Worm (Caenorhabditis elegans) whole organism, L3 larva: ENCODE results near the gene mttu-1.

Experiments
- R02D3.7 ChIP-seq: fragments of 150-350 bp; optimal IDR thresholded peaks from 2 replicates; lab custom pipeline; 2014; ENCODE audit warnings: missing biosample characterization, missing genetic modification characterization
- ZK546.5 ChIP-seq: sonication (generic microtip); optimal IDR thresholded peaks from 2 replicates; lab custom pipeline; 2017; ENCODE audit warnings: missing biosample characterization, missing genetic modification characterization
- aly-2 ChIP-seq: fragments of 150-350 bp; optimal IDR thresholded peaks from 2 replicates; lab custom pipeline; 2014; ENCODE audit warnings: missing biosample characterization, missing genetic modification characterization
- ama-1 ChIP-seq: fragments of 150-350 bp; optimal IDR thresholded peaks from 2 replicates; lab custom pipeline; 2018
- ceh-16 ChIP-seq: sonication (generic microtip); optimal IDR thresholded peaks from 2 replicates; lab custom pipeline; 2017; ENCODE audit warnings: missing biosample characterization, missing genetic modification characterization
- ceh-28 ChIP-seq: fragments of 150-350 bp; optimal IDR thresholded peaks from 2 replicates; lab custom pipeline; 2014; ENCODE audit warnings: missing biosample characterization, missing genetic modification reagents, missing genetic modification characterization
- ceh-82 ChIP-seq: fragments of 150-350 bp; optimal IDR thresholded peaks from 2 replicates; lab custom pipeline; 2014; ENCODE audit warnings: missing biosample characterization, missing genetic modification characterization
- ceh-9 ChIP-seq: sonication (generic microtip); optimal IDR thresholded peaks from 2 replicates; lab custom pipeline; 2018; ENCODE audit warnings: missing biosample characterization, missing genetic modification characterization
- daf-12 ChIP-seq: fragments of 150-350 bp; optimal IDR thresholded peaks from 2 replicates; lab custom pipeline; 2014; ENCODE audit warnings: missing biosample characterization, missing genetic modification reagents, missing genetic modification characterization
- egl-27 ChIP-seq: sonication (generic microtip); optimal IDR thresholded peaks from 4 replicates; lab custom pipeline; 2017; ENCODE audit warnings: missing biosample characterization, missing genetic modification reagents, missing genetic modification characterization
- egl-5 ChIP-seq: fragments of 150-350 bp; optimal IDR thresholded peaks from 2 replicates; lab custom pipeline; 2017; ENCODE audit warnings: missing biosample characterization, missing genetic modification reagents, missing genetic modification characterization, inconsistent platforms
- elt-1 ChIP-seq: fragments of 150-350 bp; optimal IDR thresholded peaks from 2 replicates; lab custom pipeline; 2014; ENCODE audit warnings: missing biosample characterization, missing genetic modification characterization
- elt-2 ChIP-seq: sonication (generic microtip); optimal IDR thresholded peaks from 2 replicates; lab custom pipeline; 2016; ENCODE audit warnings: missing genetic modification reagents, mild to moderate bottlenecking, missing genetic modification characterization, missing compliant biosample characterization
- elt-3 ChIP-seq, 3 experiments: fragments of 150-350 bp in 1 of 3; sonication (generic microtip) in 2 of 3; optimal IDR thresholded peaks; 2 replicates in 2 of 3; 4 replicates in 1 of 3; lab custom pipeline; 2014 to 2017; ENCODE audit warnings: missing biosample characterization in 3 of 3, missing genetic modification characterization in 3 of 3
- eor-1 ChIP-seq, 2 experiments: fragments of 150-350 bp; optimal IDR thresholded peaks; 2 replicates each; lab custom pipeline; 2014 to 2018; ENCODE audit warnings: missing biosample characterization in 2 of 2, missing genetic modification characterization in 2 of 2
- fkh-10 ChIP-seq: sonication (generic microtip); optimal IDR thresholded peaks from 2 replicates; lab custom pipeline; 2017; ENCODE audit warnings: missing biosample characterization, missing genetic modification reagents, missing genetic modification characterization
- fkh-2 ChIP-seq: fragments of 150-350 bp; optimal IDR thresholded peaks from 2 replicates; lab custom pipeline; 2014; ENCODE audit warnings: missing biosample characterization, missing genetic modification reagents, missing genetic modification characterization
- fos-1 ChIP-seq: fragments of 150-350 bp; optimal IDR thresholded peaks from 2 replicates; lab custom pipeline; 2014; ENCODE audit warnings: missing biosample characterization, missing genetic modification characterization
- hmg-11 ChIP-seq: sonication (generic microtip); optimal IDR thresholded peaks from 2 replicates; lab custom pipeline; 2016; ENCODE audit warnings: missing genetic modification characterization, missing compliant biosample characterization
- jun-1 ChIP-seq: fragments of 150-350 bp; optimal IDR thresholded peaks from 2 replicates; lab custom pipeline; 2014; ENCODE audit warnings: missing biosample characterization, missing genetic modification reagents, missing genetic modification characterization
- lin-15B ChIP-seq: fragments of 150-350 bp; optimal IDR thresholded peaks from 2 replicates; lab custom pipeline; 2014; ENCODE audit warnings: missing biosample characterization, missing genetic modification characterization
- lin-39 ChIP-seq: fragments of 150-350 bp; optimal IDR thresholded peaks from 2 replicates; lab custom pipeline; 2018; ENCODE audit warnings: missing biosample characterization, missing genetic modification reagents, missing genetic modification characterization
- lsy-12 ChIP-seq: sonication (generic microtip); optimal IDR thresholded peaks from 2 replicates; lab custom pipeline; 2016; ENCODE audit warnings: mild to moderate bottlenecking, missing genetic modification characterization, missing compliant biosample characterization
- mdl-1 ChIP-seq: fragments of 150-350 bp; optimal IDR thresholded peaks from 2 replicates; lab custom pipeline; 2014; ENCODE audit warnings: missing biosample characterization, missing genetic modification characterization
- mml-1 ChIP-seq: fragments of 150-350 bp; sonication (generic microtip); optimal IDR thresholded peaks from 3 replicates; lab custom pipeline; 2014; ENCODE audit warnings: missing biosample characterization, missing genetic modification characterization
- nfya-1 ChIP-seq: sonication (generic microtip); optimal IDR thresholded peaks from 2 replicates; lab custom pipeline; 2017; ENCODE audit warnings: missing genetic modification characterization, mild to moderate bottlenecking, missing compliant biosample characterization, antibody characterized with exemption, moderate library complexity; ENCODE audit not compliant: insufficient read depth
- nhr-11 ChIP-seq: fragments of 150-350 bp; optimal IDR thresholded peaks from 2 replicates; lab custom pipeline; 2014; ENCODE audit warnings: missing biosample characterization, missing genetic modification characterization
- nhr-12 ChIP-seq: fragments of 150-350 bp; optimal IDR thresholded peaks from 2 replicates; lab custom pipeline; 2014; ENCODE audit warnings: missing biosample characterization, missing genetic modification characterization
- nhr-23 ChIP-seq: fragments of 150-350 bp; optimal IDR thresholded peaks from 2 replicates; lab custom pipeline; 2014; ENCODE audit warnings: missing biosample characterization, missing genetic modification reagents, missing genetic modification characterization
- nhr-237 ChIP-seq: fragments of 150-350 bp; optimal IDR thresholded peaks from 2 replicates; lab custom pipeline; 2014; ENCODE audit warnings: missing biosample characterization, missing genetic modification characterization
- nhr-25 ChIP-seq: sonication (generic microtip); optimal IDR thresholded peaks from 2 replicates; lab custom pipeline; 2017; ENCODE audit warnings: missing biosample characterization, missing genetic modification characterization
- nhr-28 ChIP-seq: fragments of 150-350 bp; optimal IDR thresholded peaks from 2 replicates; lab custom pipeline; 2014; ENCODE audit warnings: missing biosample characterization, missing genetic modification characterization
- nhr-43 ChIP-seq: sonication (generic microtip); optimal IDR thresholded peaks from 2 replicates; lab custom pipeline; 2016; ENCODE audit warnings: mild to moderate bottlenecking, missing genetic modification characterization, missing compliant biosample characterization; ENCODE audit not compliant: poor library complexity, severe bottlenecking
- nhr-67 ChIP-seq: fragments of 150-350 bp; optimal IDR thresholded peaks from 2 replicates; lab custom pipeline; 2014; ENCODE audit warnings: missing biosample characterization, missing genetic modification characterization
- nhr-76 ChIP-seq: fragments of 150-350 bp; sonication (generic microtip); optimal IDR thresholded peaks from 5 replicates; lab custom pipeline; 2014; ENCODE audit warnings: missing biosample characterization, missing genetic modification characterization
- nhr-77 ChIP-seq: fragments of 150-350 bp; optimal IDR thresholded peaks from 2 replicates; lab custom pipeline; 2014; ENCODE audit warnings: missing biosample characterization, missing genetic modification characterization
- pha-4 ChIP-seq: fragments of 150-350 bp; optimal IDR thresholded peaks from 2 replicates; lab custom pipeline; 2014; ENCODE audit warnings: missing biosample characterization, missing genetic modification reagents, missing genetic modification characterization
- pqm-1 ChIP-seq: fragments of 150-350 bp; optimal IDR thresholded peaks from 2 replicates; lab custom pipeline; 2017; ENCODE audit warnings: missing biosample characterization, missing genetic modification characterization, inconsistent platforms
- sea-2 ChIP-seq: fragments of 150-350 bp; sonication (generic microtip); optimal IDR thresholded peaks from 4 replicates; lab custom pipeline; 2014; ENCODE audit warnings: missing biosample characterization, missing genetic modification reagents, missing genetic modification characterization
- skn-1 ChIP-seq: fragments of 150-350 bp; optimal IDR thresholded peaks from 2 replicates; lab custom pipeline; 2014; ENCODE audit warnings: missing biosample characterization, missing genetic modification characterization
- snpc-4 ChIP-seq: fragments of 150-350 bp; optimal IDR thresholded peaks from 2 replicates; lab custom pipeline; 2014; ENCODE audit warnings: missing biosample characterization, missing genetic modification characterization
- tbx-2 ChIP-seq: sonication (generic microtip); optimal IDR thresholded peaks from 2 replicates; lab custom pipeline; 2016; ENCODE audit warnings: mild to moderate bottlenecking, missing genetic modification characterization, missing compliant biosample characterization
- unc-39 ChIP-seq: sonication (generic microtip); optimal IDR thresholded peaks from 4 replicates; lab custom pipeline; 2017; ENCODE audit warnings: missing biosample characterization, missing genetic modification characterization
- unc-62 ChIP-seq: fragments of 150-350 bp; sonication (generic microtip); optimal IDR thresholded peaks from 4 replicates; lab custom pipeline; 2014; ENCODE audit warnings: missing biosample characterization, missing genetic modification reagents, missing genetic modification characterization
- zag-1 ChIP-seq: fragments of 150-350 bp; optimal IDR thresholded peaks from 2 replicates; lab custom pipeline; 2014; ENCODE audit warnings: missing biosample characterization, missing genetic modification characterization
- ztf-11 ChIP-seq: fragments of 150-350 bp; optimal IDR thresholded peaks from 2 replicates; lab custom pipeline; 2014; ENCODE audit warnings: missing biosample characterization, missing genetic modification characterization
- ztf-4 ChIP-seq: fragments of 150-350 bp; optimal IDR thresholded peaks from 2 replicates; lab custom pipeline; 2014; ENCODE audit warnings: missing biosample characterization, missing genetic modification characterization

Gene mttu-1

ce11 chrIV:11315688-11316087 lies 19.0 kb upstream of the mttu-1 start:
- TF ChIP-seq nhr-76 (tag; lab: Kevin White, UChicago) (no peak), ceh-16 (tag; lab: Kevin White, UChicago) (no peak), snpc-4 (tag; lab: Kevin White, UChicago) (no peak), lin-39 (tag; lab: Kevin White, UChicago) (no peak), unc-39 (no peak), egl-5 (tag; lab: Kevin White, UChicago) (no peak), mml-1 (tag; lab: Kevin White, UChicago) (no peak), skn-1 (tag; lab: Kevin White, UChicago) (no peak), egl-27 (tag; lab: Kevin White, UChicago) (no peak)

ce11 chrIV:11314885-11315284 lies 18.2 kb upstream of the mttu-1 start, which contains the start of the genes B0035.3, B0035.22 and pfd-4:
TSS of gene B0035.3 (minus strand) at chrIV:11314998.
TSS of gene B0035.22 (plus strand) at chrIV:11315153.
TSS of gene pfd-4 (plus strand) at chrIV:11315207.
- TF ChIP-seq snpc-4 (tag; lab: Kevin White, UChicago) (peak; percentile 18), daf-12 (tag; lab: Kevin White, UChicago) (no peak), nhr-67 (tag; lab: Kevin White, UChicago) (no peak), ztf-11 (tag; lab: Kevin White, UChicago) (no peak), elt-3 (tag; optimal IDR thresholded peaks at IDR 0.05; lab: Kevin White, UChicago) (no peak), nhr-25 (tag; lab: Kevin White, UChicago) (peak; percentile 3), unc-39 (no peak), tbx-2 (tag; lab: Kevin White, UChicago) (no peak), skn-1 (tag; lab: Kevin White, UChicago) (no peak), hmg-11 (tag; lab: Kevin White, UChicago) (peak; percentile 25), pqm-1 (tag; lab: Kevin White, UChicago) (no peak), mdl-1 (no peak), nhr-76 (tag; lab: Kevin White, UChicago) (no peak), aly-2 (no peak), fkh-10 (GFP tag; lab: Kevin White, UChicago) (no peak), ceh-28 (no peak), R02D3.7 (tag; lab: Kevin White, UChicago) (no peak), elt-1 (tag; lab: Kevin White, UChicago) (no peak), unc-62 (GFP tag; lab: Kevin White, UChicago) (no peak), pha-4 (peak; percentile 60), egl-5 (tag; lab: Kevin White, UChicago) (no peak), nhr-23 (tag; lab: Kevin White, UChicago) (peak; percentile 63), ztf-4 (tag; lab: Kevin White, UChicago) (no peak), jun-1 (tag; lab: Kevin White, UChicago) (no peak), nhr-28 (tag; lab: Kevin White, UChicago) (no peak), nhr-12 (no peak), lsy-12 (no peak), nhr-11 (tag; lab: Kevin White, UChicago) (no peak), nhr-43 (tag; lab: Kevin White, UChicago) (peak; percentile 68), ama-1 (lab: Kevin White, UChicago) (no peak), nhr-77 (tag; lab: Kevin White, UChicago) (no peak), sea-2 (GFP tag; lab: Kevin White, UChicago) (no peak), lin-15B (tag; lab: Kevin White, UChicago) (peak; percentile 85), fos-1 (tag; lab: Kevin White, UChicago) (no peak), ZK546.5 (tag; lab: Kevin White, UChicago) (no peak), nhr-237 (tag; lab: Kevin White, UChicago) (no peak), ceh-16 (tag; lab: Kevin White, UChicago) (no peak), ceh-82 (tag; lab: Kevin White, UChicago) (no peak), ceh-9 (tag; lab: Kevin White, UChicago) (no peak), zag-1 (tag; lab: Kevin White, UChicago) (no peak), egl-27 (tag; lab: Kevin White, UChicago) (no peak), eor-1 (tag; optimal IDR thresholded peaks at IDR 0.05; lab: Kevin White, UChicago) (no peak), nfya-1 (tag; lab: Kevin White, UChicago) (peak; percentile 62), lin-39 (tag; lab: Kevin White, UChicago) (no peak), mml-1 (tag; lab: Kevin White, UChicago) (no peak), fkh-2 (tag; lab: Kevin White, UChicago) (no peak), elt-2 (tag; lab: Kevin White, UChicago) (no peak)
